Worm (Caenorhabditis elegans) whole organism, L1 larva: ENCODE measurements around the gene C17H12.8.

Experiments used
- C16A3.4 ChIP-seq: fragments of 150-350 bp; optimal IDR thresholded peaks from 2 replicates; lab custom pipeline; 2014; ENCODE audit warnings: missing biosample characterization, missing genetic modification characterization
- C34B4.2 ChIP-seq: sonication (generic microtip); optimal IDR thresholded peaks from 2 replicates; lab custom pipeline; 2017; ENCODE audit warnings: mild to moderate bottlenecking, missing genetic modification characterization, missing compliant biosample characterization
- Y116A8C.19 ChIP-seq: sonication (generic microtip); optimal IDR thresholded peaks from 2 replicates; lab custom pipeline; 2016; ENCODE audit warnings: missing compliant biosample characterization, missing genetic modification characterization, borderline replicate concordance
- alr-1 ChIP-seq: fragments of 200-800 bp; sonication (Bioruptor generic); optimal IDR thresholded peaks from 2 replicates; lab custom pipeline; 2018; ENCODE audit warnings: borderline replicate concordance, mild to moderate bottlenecking, missing genetic modification characterization, missing compliant biosample characterization
- aly-2 ChIP-seq: fragments of 150-350 bp; optimal IDR thresholded peaks from 2 replicates; lab custom pipeline; 2014; ENCODE audit warnings: missing biosample characterization, missing genetic modification characterization
- ama-1 ChIP-seq: fragments of 150-350 bp; optimal IDR thresholded peaks from 2 replicates; lab custom pipeline; 2014
- ceh-8 ChIP-seq: fragments of 200-800 bp; sonication (Bioruptor generic); optimal IDR thresholded peaks from 2 replicates; lab custom pipeline; 2018; ENCODE audit warnings: mild to moderate bottlenecking, missing genetic modification characterization, moderate library complexity, missing compliant biosample characterization
- ceh-88 ChIP-seq: fragments of 200-800 bp; sonication (Bioruptor generic); IDR thresholded peaks from 2 replicates; pipeline ENCODE4 v1.3.6; 2022; ENCODE audit warnings: missing genetic modification characterization, missing compliant biosample characterization
- ceh-90 ChIP-seq: sonication (generic microtip); optimal IDR thresholded peaks from 2 replicates; lab custom pipeline; 2016; ENCODE audit warnings: missing genetic modification characterization, missing compliant biosample characterization
- ces-1 ChIP-seq: fragments of 150-350 bp; optimal IDR thresholded peaks from 2 replicates; lab custom pipeline; 2014; ENCODE audit warnings: missing biosample characterization, missing genetic modification reagents, missing genetic modification characterization
- dpl-1 ChIP-seq, 3 experiments: fragments of 150-350 bp in 2 of 3; sonication (generic microtip) in 1 of 3; optimal IDR thresholded peaks; 2 replicates each; lab custom pipeline; 2014 to 2017; ENCODE audit warnings: missing biosample characterization in 3 of 3, missing genetic modification characterization in 3 of 3, missing genetic modification reagents in 3 of 3
- dsc-1 ChIP-seq: sonication (generic microtip); optimal IDR thresholded peaks from 2 replicates; lab custom pipeline; 2016; ENCODE audit warnings: mild to moderate bottlenecking, missing genetic modification characterization, missing compliant biosample characterization
- efl-1 ChIP-seq, 4 experiments: fragments of 150-350 bp; optimal IDR thresholded peaks in 3 of 4; peaks in 1 of 4; 1 replicate in 1 of 4; 2 replicates in 3 of 4; lab custom pipeline; 2014; ENCODE audit warnings: missing biosample characterization in 2 of 4, missing genetic modification characterization in 2 of 4, missing genetic modification reagents in 2 of 4
- egl-27 ChIP-seq, 2 experiments: fragments of 150-350 bp in 1 of 2; sonication (generic microtip); optimal IDR thresholded peaks; 3 replicates each; lab custom pipeline; 2017 to 2018; ENCODE audit warnings: missing biosample characterization in 2 of 2, missing genetic modification characterization in 2 of 2, missing genetic modification reagents in 2 of 2
- ets-5 ChIP-seq: fragments of 200-800 bp; sonication (Bioruptor generic); IDR thresholded peaks from 2 replicates; pipeline ENCODE4 v1.3.6; 2022; ENCODE audit warnings: missing genetic modification characterization, missing compliant biosample characterization
- fkh-10 ChIP-seq: sonication (generic microtip); optimal IDR thresholded peaks from 2 replicates; lab custom pipeline; 2017; ENCODE audit warnings: missing biosample characterization, missing genetic modification reagents, missing genetic modification characterization
- fkh-4 ChIP-seq: sonication (generic microtip); optimal IDR thresholded peaks from 2 replicates; lab custom pipeline; 2016; ENCODE audit warnings: missing compliant biosample characterization, missing genetic modification characterization, borderline replicate concordance
- hlh-17 ChIP-seq: fragments of 200-800 bp; sonication (Bioruptor generic); optimal IDR thresholded peaks from 2 replicates; lab custom pipeline; 2018; ENCODE audit warnings: missing genetic modification characterization, mild to moderate bottlenecking, missing compliant biosample characterization, moderate library complexity, borderline replicate concordance
- irx-1 ChIP-seq: sonication (generic microtip); optimal IDR thresholded peaks from 2 replicates; lab custom pipeline; 2016; ENCODE audit warnings: missing genetic modification characterization, missing compliant biosample characterization
- isw-1 ChIP-seq: fragments of 200-800 bp; sonication (Bioruptor generic); IDR thresholded peaks from 2 replicates; pipeline ENCODE4 v1.3.6; 2022; ENCODE audit warnings: missing genetic modification characterization, missing compliant biosample characterization
- lin-39 ChIP-seq: fragments of 150-350 bp; optimal IDR thresholded peaks from 2 replicates; lab custom pipeline; 2014; ENCODE audit warnings: missing biosample characterization, missing genetic modification reagents, missing genetic modification characterization
- lsy-2 ChIP-seq, 2 experiments: fragments of 150-350 bp; optimal IDR thresholded peaks; 2 replicates each; lab custom pipeline; 2014; ENCODE audit warnings: missing biosample characterization in 2 of 2, missing genetic modification characterization in 2 of 2
- mab-9 ChIP-seq: fragments of 200-800 bp; sonication (Bioruptor generic); IDR thresholded peaks from 2 replicates; pipeline ENCODE4 v1.3.6; 2022; ENCODE audit warnings: missing genetic modification reagents, missing genetic modification characterization, missing compliant biosample characterization
- mef-2 ChIP-seq: fragments of 150-350 bp; optimal IDR thresholded peaks from 2 replicates; lab custom pipeline; 2014; ENCODE audit warnings: missing biosample characterization, missing genetic modification characterization
- nhr-11 ChIP-seq: fragments of 150-350 bp; optimal IDR thresholded peaks from 2 replicates; lab custom pipeline; 2014; ENCODE audit warnings: missing biosample characterization, missing genetic modification characterization
- nhr-19 ChIP-seq: fragments of 200-800 bp; sonication (Bioruptor generic); conservative IDR thresholded peaks from 2 replicates; pipeline ENCODE4 v1.3.6; 2022; ENCODE audit warnings: missing genetic modification characterization, missing compliant biosample characterization
- nhr-20 ChIP-seq: sonication (generic microtip); optimal IDR thresholded peaks from 2 replicates; lab custom pipeline; 2016; ENCODE audit warnings: mild to moderate bottlenecking, missing genetic modification characterization, missing compliant biosample characterization
- nhr-28 ChIP-seq: fragments of 150-350 bp; optimal IDR thresholded peaks from 2 replicates; lab custom pipeline; 2014; ENCODE audit warnings: missing biosample characterization, missing genetic modification characterization
- nhr-47 ChIP-seq: sonication (generic microtip); optimal IDR thresholded peaks from 2 replicates; lab custom pipeline; 2016; ENCODE audit warnings: mild to moderate bottlenecking, missing genetic modification characterization, moderate library complexity, missing compliant biosample characterization
- nhr-71 ChIP-seq: sonication (generic microtip); optimal IDR thresholded peaks from 2 replicates; lab custom pipeline; 2016; ENCODE audit warnings: mild to moderate bottlenecking, missing genetic modification characterization, moderate library complexity, missing compliant biosample characterization
- nhr-76 ChIP-seq: sonication (generic microtip); optimal IDR thresholded peaks from 2 replicates; lab custom pipeline; 2017; ENCODE audit warnings: missing biosample characterization, missing genetic modification characterization
- nhr-85 ChIP-seq: sonication (generic microtip); peaks from one replicate; lab custom pipeline; 2016; ENCODE audit warnings: missing genetic modification characterization, inconsistent platforms, missing compliant biosample characterization
- nhr-90 ChIP-seq: sonication (generic microtip); optimal IDR thresholded peaks from 2 replicates; lab custom pipeline; 2016; ENCODE audit warnings: mild to moderate bottlenecking, missing genetic modification characterization, missing compliant biosample characterization; ENCODE audit not compliant: poor library complexity
- pag-3 ChIP-seq: sonication (generic microtip); optimal IDR thresholded peaks from 2 replicates; lab custom pipeline; 2017; ENCODE audit warnings: missing genetic modification characterization, mild to moderate bottlenecking, missing compliant biosample characterization, antibody characterized with exemption, borderline replicate concordance; ENCODE audit not compliant: insufficient read depth
- pax-3 ChIP-seq: fragments of 200-800 bp; sonication (Bioruptor generic); optimal IDR thresholded peaks from 2 replicates; lab custom pipeline; 2018; ENCODE audit warnings: mild to moderate bottlenecking, missing genetic modification characterization, moderate library complexity, missing compliant biosample characterization
- pqm-1 ChIP-seq: sonication (generic microtip); optimal IDR thresholded peaks from 3 replicates; lab custom pipeline; 2017; ENCODE audit warnings: missing biosample characterization, missing genetic modification characterization
- skn-1 ChIP-seq: fragments of 150-350 bp; optimal IDR thresholded peaks from 2 replicates; lab custom pipeline; 2014; ENCODE audit warnings: missing biosample characterization, missing genetic modification characterization
- snu-23 ChIP-seq: sonication (generic microtip); optimal IDR thresholded peaks from 2 replicates; lab custom pipeline; 2016; ENCODE audit warnings: missing genetic modification characterization, missing compliant biosample characterization
- sox-4 ChIP-seq: sonication (generic microtip); optimal IDR thresholded peaks from 2 replicates; lab custom pipeline; 2016; ENCODE audit warnings: missing genetic modification characterization, missing compliant biosample characterization
- sptf-1 ChIP-seq: fragments of 150-350 bp; optimal IDR thresholded peaks from 2 replicates; lab custom pipeline; 2014; ENCODE audit warnings: missing biosample characterization, missing genetic modification characterization
- sup-37 ChIP-seq: fragments of 200-800 bp; sonication (Bioruptor generic); optimal IDR thresholded peaks from 2 replicates; lab custom pipeline; 2018; ENCODE audit warnings: mild to moderate bottlenecking, missing genetic modification characterization, missing compliant biosample characterization
- swsn-7 ChIP-seq: sonication (generic microtip); optimal IDR thresholded peaks from 2 replicates; lab custom pipeline; 2016; ENCODE audit warnings: missing genetic modification characterization, missing compliant biosample characterization
- tbx-2 ChIP-seq: sonication (generic microtip); optimal IDR thresholded peaks from 2 replicates; lab custom pipeline; 2016; ENCODE audit warnings: missing genetic modification characterization, missing compliant biosample characterization
- tlp-1 ChIP-seq: fragments of 150-350 bp; optimal IDR thresholded peaks from 2 replicates; lab custom pipeline; 2014; ENCODE audit warnings: missing biosample characterization, missing genetic modification characterization
- unc-130 ChIP-seq: fragments of 150-350 bp; optimal IDR thresholded peaks from 2 replicates; lab custom pipeline; 2017; ENCODE audit warnings: missing biosample characterization, missing genetic modification characterization, inconsistent platforms
- unc-30 ChIP-seq: sonication (generic microtip); optimal IDR thresholded peaks from 2 replicates; lab custom pipeline; 2017; ENCODE audit warnings: missing biosample characterization, missing genetic modification characterization
- unc-62 ChIP-seq: fragments of 150-350 bp; optimal IDR thresholded peaks from 2 replicates; lab custom pipeline; 2014; ENCODE audit warnings: missing biosample characterization, missing genetic modification reagents, missing genetic modification characterization
- vab-15 ChIP-seq: sonication (generic microtip); optimal IDR thresholded peaks from 2 replicates; lab custom pipeline; 2017; ENCODE audit warnings: missing genotype, mild to moderate bottlenecking, missing genetic modification characterization, missing compliant biosample characterization
- xbp-1 ChIP-seq: sonication (generic microtip); optimal IDR thresholded peaks from 2 replicates; lab custom pipeline; 2016; ENCODE audit warnings: missing genetic modification characterization, missing compliant biosample characterization
- zag-1 ChIP-seq: fragments of 150-350 bp; optimal IDR thresholded peaks from 2 replicates; lab custom pipeline; 2014; ENCODE audit warnings: missing biosample characterization, missing genetic modification characterization
- zip-4 ChIP-seq: fragments of 200-800 bp; sonication (Bioruptor generic); optimal IDR thresholded peaks from 2 replicates; lab custom pipeline; 2018; ENCODE audit warnings: mild to moderate bottlenecking, missing genetic modification characterization, moderate library complexity, missing compliant biosample characterization
- ztf-11 ChIP-seq, 2 experiments: sonication (generic microtip); optimal IDR thresholded peaks; 2 replicates each; lab custom pipeline; 2016 to 2017; ENCODE audit warnings: missing genetic modification characterization in 2 of 2, missing biosample characterization in 1 of 2, missing compliant biosample characterization in 1 of 2

C17H12.8 gene

DNA sequence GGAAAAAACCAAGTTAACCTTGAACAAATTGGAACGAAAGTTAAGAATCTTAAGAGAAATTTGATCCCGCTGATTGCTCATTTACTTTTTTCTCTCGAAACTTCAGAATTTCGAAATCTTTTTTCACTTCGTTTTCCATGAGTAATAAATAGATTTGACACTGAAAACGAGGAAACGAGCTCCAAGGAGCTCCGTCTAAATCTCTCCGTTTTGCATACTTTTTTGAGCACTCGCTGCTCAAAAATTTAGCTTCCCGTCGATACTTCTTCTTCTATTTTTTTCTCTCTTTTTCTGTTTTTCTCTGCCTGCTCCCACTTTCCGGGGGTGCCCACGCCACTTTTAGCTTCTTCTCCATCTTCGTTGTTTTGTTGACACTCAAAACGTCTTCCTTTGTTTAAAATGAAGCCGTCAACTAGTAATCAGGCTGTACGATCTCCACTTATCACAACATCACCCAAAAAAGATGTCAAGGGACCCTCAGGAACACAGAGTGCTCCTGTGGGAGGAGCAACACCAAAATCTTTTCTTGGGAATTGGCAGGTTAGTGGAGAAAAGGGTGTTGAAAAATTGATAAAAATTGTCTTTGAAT lies 11.9 kb upstream of the C17H12.8 start, which contains the start of gene C17H12.10 (continued):
- TF ChIP-seq mab-9 (GFP tag; lab: Robert Waterston, UW) (no peak), irx-1 (tag; lab: Kevin White, UChicago) (no peak), alr-1 (tag; lab: Kevin White, UChicago) (no peak), skn-1 (tag; lab: Kevin White, UChicago) (peak; percentile 56), fkh-10 (GFP tag; lab: Kevin White, UChicago) (peak; percentile 77), ces-1 (no peak), nhr-85 (tag; lab: Kevin White, UChicago) (no peak), ztf-11 (tag; optimal IDR thresholded peaks at IDR 0.05; lab: Kevin White, UChicago) (no peak), efl-1 (optimal IDR thresholded peaks at IDR 0.05; lab: Kevin White, UChicago) (peak; percentile 13 to 26), efl-1 (GFP tag; optimal IDR thresholded peaks at IDR 0.05 in 1 of 2; lab: Kevin White, UChicago) (no peak), pag-3 (no peak), zip-4 (GFP tag; lab: Kevin White, UChicago) (no peak), nhr-19 (GFP tag; lab: Robert Waterston, UW) (no peak), tlp-1 (tag; lab: Kevin White, UChicago) (no peak), swsn-7 (tag; lab: Kevin White, UChicago) (peak; percentile 8), ceh-8 (GFP tag; lab: Kevin White, UChicago) (no peak), unc-30 (no peak), nhr-11 (tag; lab: Kevin White, UChicago) (no peak), sox-4 (tag; lab: Kevin White, UChicago) (no peak), egl-27 (tag; optimal IDR thresholded peaks at IDR 0.05; lab: Kevin White, UChicago) (no peak), nhr-20 (tag; lab: Kevin White, UChicago) (no peak), zag-1 (tag; lab: Kevin White, UChicago) (no peak), snu-23 (GFP tag; lab: Kevin White, UChicago) (peak; percentile 22), ets-5 (GFP tag; lab: Robert Waterston, UW) (no peak), mef-2 (no peak), pqm-1 (no peak), nhr-71 (tag; lab: Kevin White, UChicago) (peak; percentile 48), hlh-17 (no peak), dsc-1 (no peak), vab-15 (no peak), nhr-28 (no peak), ceh-90 (tag; lab: Kevin White, UChicago) (no peak)

DNA sequence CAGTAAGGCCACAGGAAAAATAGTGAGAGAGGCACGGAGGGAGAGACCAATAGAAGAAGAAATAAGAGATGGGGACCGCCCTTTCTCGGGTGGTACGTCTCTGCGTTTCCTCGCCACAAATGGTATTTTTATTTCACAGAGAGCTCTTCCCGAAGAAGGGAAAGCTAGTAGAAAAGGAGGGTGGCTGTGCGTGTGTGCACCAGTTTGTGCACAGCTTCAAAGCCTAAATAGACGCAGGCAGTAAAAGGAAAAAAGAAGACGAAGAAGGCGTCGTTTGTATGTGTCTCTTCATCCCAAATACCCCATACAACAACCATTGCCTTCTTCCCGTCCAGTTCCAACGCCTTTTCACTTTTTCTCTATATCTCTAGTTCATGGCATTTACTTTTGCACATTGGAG lies 8.7 kb upstream of the C17H12.8 start:
- TF ChIP-seq fkh-4 (tag; lab: Kevin White, UChicago) = no peak
- TF ChIP-seq lsy-2 (tag; optimal IDR thresholded peaks at IDR 0.05; lab: Kevin White, UChicago) = peak in 1 of 2 experiments; percentile 58
- TF ChIP-seq ama-1 (lab: Kevin White, UChicago) = no peak
- no peak for TF ChIP-seq sup-37 (GFP tag; lab: Kevin White, UChicago)
- peak; percentile 64 for TF ChIP-seq nhr-47
- no peak for TF ChIP-seq pag-3
- no peak for TF ChIP-seq Y116A8C.19 (tag; lab: Kevin White, UChicago)
- peak; percentile 31 for TF ChIP-seq xbp-1 (tag; lab: Kevin White, UChicago)
- no peak for TF ChIP-seq nhr-76 (tag; lab: Kevin White, UChicago)
- no peak for TF ChIP-seq pax-3
- no peak for TF ChIP-seq unc-62
- TF ChIP-seq tbx-2 (tag; lab: Kevin White, UChicago) = peak; percentile 69
- TF ChIP-seq C16A3.4 (tag; lab: Kevin White, UChicago) = no peak
- no peak for TF ChIP-seq ceh-90 (tag; lab: Kevin White, UChicago)
- TF ChIP-seq lin-39 (tag; lab: Kevin White, UChicago) = no peak
- peak; percentile 66 for TF ChIP-seq mab-9 (GFP tag; lab: Robert Waterston, UW)
- TF ChIP-seq nhr-90 (tag; lab: Kevin White, UChicago) = no peak
- TF ChIP-seq aly-2 = no peak
- peak; percentile 41 for TF ChIP-seq isw-1 (GFP tag; lab: Robert Waterston, UW)
- TF ChIP-seq C34B4.2 (tag; lab: Kevin White, UChicago) = no peak
- TF ChIP-seq ceh-88 (GFP tag; lab: Robert Waterston, UW) = no peak
- TF ChIP-seq fkh-10 (GFP tag; lab: Kevin White, UChicago) = peak; percentile 84
- no peak for TF ChIP-seq sptf-1 (tag; lab: Kevin White, UChicago)
- TF ChIP-seq unc-130 = no peak
- peak; percentile 41 for TF ChIP-seq nhr-19 (GFP tag; lab: Robert Waterston, UW)
- TF ChIP-seq dpl-1 (GFP tag; optimal IDR thresholded peaks at IDR 0.05; lab: Kevin White, UChicago) = no peak
